Worm (Caenorhabditis elegans) whole organism, L2 larva: Measurements from ENCODE around the gene C13F10.1.

ENCODE experiments used
- aly-2 ChIP-seq: fragments of 150-350 bp; optimal IDR thresholded peaks from 2 replicates; lab custom pipeline; 2014; ENCODE audit warnings: missing biosample characterization, missing genetic modification characterization
- blmp-1 ChIP-seq: sonication (generic microtip); optimal IDR thresholded peaks from 2 replicates; lab custom pipeline; 2017; ENCODE audit warnings: missing genetic modification characterization, mild to moderate bottlenecking, missing compliant biosample characterization, antibody characterized with exemption, moderate library complexity; ENCODE audit not compliant: insufficient read depth
- ceh-82 ChIP-seq: fragments of 150-350 bp; optimal IDR thresholded peaks from 2 replicates; lab custom pipeline; 2014; ENCODE audit warnings: missing biosample characterization, missing genetic modification characterization
- elt-1 ChIP-seq: fragments of 150-350 bp; optimal IDR thresholded peaks from 2 replicates; lab custom pipeline; 2014; ENCODE audit warnings: missing biosample characterization, missing genetic modification characterization
- lin-39 ChIP-seq: fragments of 150-350 bp; optimal IDR thresholded peaks from 2 replicates; lab custom pipeline; 2014; ENCODE audit warnings: missing biosample characterization, missing genetic modification reagents, missing genetic modification characterization
- nhr-11 ChIP-seq: fragments of 150-350 bp; optimal IDR thresholded peaks from 2 replicates; lab custom pipeline; 2014; ENCODE audit warnings: missing biosample characterization, missing genetic modification characterization
- nhr-12 ChIP-seq: fragments of 150-350 bp; optimal IDR thresholded peaks from 2 replicates; lab custom pipeline; 2014; ENCODE audit warnings: missing biosample characterization, missing genetic modification characterization
- skn-1 ChIP-seq: sonication (generic microtip); optimal IDR thresholded peaks from 2 replicates; lab custom pipeline; 2017; ENCODE audit warnings: missing biosample characterization, missing genetic modification characterization
- sma-9 ChIP-seq, 2 experiments: fragments of 150-350 bp in 1 of 2; sonication (generic microtip) in 1 of 2; optimal IDR thresholded peaks; 2 replicates each; lab custom pipeline; 2014 to 2016; ENCODE audit warnings: missing genetic modification characterization in 2 of 2, mild to moderate bottlenecking in 1 of 2, missing biosample characterization in 1 of 2, missing compliant biosample characterization in 1 of 2, missing genetic modification reagents in 1 of 2, moderate library complexity in 1 of 2
- snpc-4 ChIP-seq: fragments of 150-350 bp; optimal IDR thresholded peaks from 2 replicates; lab custom pipeline; 2014; ENCODE audit warnings: missing biosample characterization, missing genetic modification characterization

- no peak for TF ChIP-seq ceh-82 (tag; lab: Kevin White, UChicago)
- TF ChIP-seq snpc-4 (tag; lab: Kevin White, UChicago), result no peak
- no peak for TF ChIP-seq nhr-11 (tag; lab: Kevin White, UChicago)
- TF ChIP-seq elt-1 (tag; lab: Kevin White, UChicago), result no peak
- TF ChIP-seq blmp-1 (tag; lab: Kevin White, UChicago), result no peak
- TF ChIP-seq skn-1, result no peak
- no peak for TF ChIP-seq nhr-12 (tag; lab: Kevin White, UChicago)
- TF ChIP-seq sma-9 (GFP tag; optimal IDR thresholded peaks at IDR 0.05; lab: Kevin White, UChicago), result no peak
- no peak for TF ChIP-seq sma-9 (tag; optimal IDR thresholded peaks at IDR 0.05; lab: Kevin White, UChicago)
- TF ChIP-seq aly-2 (tag; lab: Kevin White, UChicago), result no peak
- no peak for TF ChIP-seq lin-39 (tag; lab: Kevin White, UChicago)
These were observed 2.0 kb downstream of the C13F10.1 start for ce11 chrV:7225894-7226293.
